Fruit fly (Drosophila melanogaster): ENCODE data around the gene CG8500.

Gene CG8500

DNA sequence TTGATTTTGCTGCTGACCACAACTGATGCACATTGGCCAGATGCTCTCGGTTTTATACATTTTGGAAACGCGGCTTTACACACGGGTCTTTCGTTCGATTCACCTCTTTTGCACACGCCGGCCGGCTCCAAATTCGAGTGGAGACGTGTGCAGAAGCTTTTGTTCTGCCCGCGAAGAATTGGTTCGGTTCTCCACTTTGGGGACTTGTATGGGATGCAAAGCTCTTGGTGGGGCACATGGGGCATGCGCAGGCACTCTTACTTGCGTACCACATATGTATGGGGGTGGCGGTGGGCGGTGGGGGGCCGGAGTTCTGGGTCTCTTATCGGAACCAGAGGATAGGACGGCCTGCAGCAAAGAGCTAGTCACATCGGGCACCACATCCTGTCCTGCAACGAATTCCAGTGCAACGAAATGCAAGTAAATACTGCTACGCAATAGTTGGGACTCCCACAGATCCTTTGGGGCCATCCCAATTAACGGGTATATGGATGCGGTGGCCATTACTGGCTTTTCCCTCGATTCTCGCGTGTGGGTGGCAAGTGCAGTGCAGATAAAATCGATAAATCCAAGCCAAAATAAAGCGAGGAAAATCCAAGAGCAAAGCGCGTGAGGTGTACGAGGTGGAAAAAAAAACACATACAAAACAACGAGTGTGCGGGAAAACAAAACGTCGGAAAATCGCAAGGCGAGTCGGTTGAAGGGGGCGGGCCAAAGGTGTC, at the start of gene CG8500, which contains the start of gene MtnA:
Gene CG8500, plus strand, starts transcription at position 313 of the 722 bp plus-strand sequence.
Gene MtnA, minus strand, starts transcription at position 30 of the 722 bp plus-strand sequence.
- TF ChIP-seq Ets98B (GFP tag; IDR thresholded peaks at IDR 0.05) = peak; percentile 11; the same call in 1 of the 2 replicates
- TF ChIP-seq CG34367 (tag; optimal IDR thresholded peaks at IDR 0.05) = no peak
- TF ChIP-seq CG4496 (GFP tag; IDR thresholded peaks at IDR 0.05) = peak; percentile 64; the same call in 2 of the 3 replicates

- TF ChIP-seq Pif1A (GFP tag; optimal IDR thresholded peaks at IDR 0.05) = no peak
- no peak for TF ChIP-seq EcR (GFP tag; optimal IDR thresholded peaks at IDR 0.05)
- no peak for TF ChIP-seq Pif1B (GFP tag; optimal IDR thresholded peaks at IDR 0.05)
- no peak for TF ChIP-seq rn (GFP tag; IDR thresholded peaks at IDR 0.05)
- TF ChIP-seq CG14655 (GFP tag; optimal IDR thresholded peaks at IDR 0.05) = no peak
- TF ChIP-seq fd96Ca (GFP tag; IDR thresholded peaks at IDR 0.05) = no peak
- no peak for TF ChIP-seq CG13204 (GFP tag; optimal IDR thresholded peaks at IDR 0.05)
- TF ChIP-seq CG4496 (GFP tag; IDR thresholded peaks at IDR 0.05) = no peak
- TF ChIP-seq CG9948 (tag; optimal IDR thresholded peaks at IDR 0.05) = no peak
- TF ChIP-seq CG10348 (GFP tag; IDR thresholded peaks at IDR 0.05) = no peak
- no peak for TF ChIP-seq Ets98B (GFP tag; IDR thresholded peaks at IDR 0.05)
Measured at dm6 chr3R:9735151-9735550, 49.3 kb upstream of the CG8500 start.

- no peak for TF ChIP-seq gl (tag; optimal IDR thresholded peaks at IDR 0.05)
- no peak for TF ChIP-seq CG34367 (tag; optimal IDR thresholded peaks at IDR 0.05)
- no peak for TF ChIP-seq CG12605 (GFP tag; IDR thresholded peaks at IDR 0.05)
Measured at dm6 chr3R:9739793-9740192, 44.7 kb upstream of the CG8500 start, which contains the start of gene side-VII. TSS of gene side-VII (minus strand) at chr3R:9739979.

dm6 chr3R:9740713-9741112, 43.7 kb upstream of the CG8500 start, which contains the start of gene Pnn:
TSS of gene Pnn (plus strand) at chr3R:9740899.
- TF ChIP-seq CG14655 (GFP tag; optimal IDR thresholded peaks at IDR 0.05) (no peak), CG13204 (GFP tag; optimal IDR thresholded peaks at IDR 0.05) (no peak), CG32121 (GFP tag; IDR thresholded peaks at IDR 0.05) (no peak), fd96Ca (GFP tag; IDR thresholded peaks at IDR 0.05) (no peak), CG8301 (tag; optimal IDR thresholded peaks at IDR 0.05) (no peak), Snoo (tag; optimal IDR thresholded peaks at IDR 0.05) (no peak), CG10348 (GFP tag; IDR thresholded peaks at IDR 0.05) (no peak), gl (tag; optimal IDR thresholded peaks at IDR 0.05) (no peak), CG8159 (tag; optimal IDR thresholded peaks at IDR 0.05) (no peak), rn (GFP tag; IDR thresholded peaks at IDR 0.05) (no peak), CG17806 (tag; optimal IDR thresholded peaks at IDR 0.05) (no peak), Pif1B (GFP tag; optimal IDR thresholded peaks at IDR 0.05) (no peak), Ets98B (GFP tag; IDR thresholded peaks at IDR 0.05) (no peak), Pif1A (GFP tag; optimal IDR thresholded peaks at IDR 0.05) (no peak)

dm6 chr3R:9743217-9743616, 41.2 kb upstream of the CG8500 start, which contains the start of gene CG31415:
TSS of gene CG31415 (plus strand) at chr3R:9743517.
- TF ChIP-seq rn (GFP tag; IDR thresholded peaks at IDR 0.05) (no peak), CG8301 (tag; optimal IDR thresholded peaks at IDR 0.05) (no peak), CG8159 (tag; optimal IDR thresholded peaks at IDR 0.05) (no peak), Pif1A (GFP tag; optimal IDR thresholded peaks at IDR 0.05) (no peak), CG32121 (GFP tag; IDR thresholded peaks at IDR 0.05) (no peak), D1 (tag; optimal IDR thresholded peaks at IDR 0.05) (no peak), CG17806 (tag; optimal IDR thresholded peaks at IDR 0.05) (no peak), CG10348 (GFP tag; IDR thresholded peaks at IDR 0.05) (no peak), CG14655 (GFP tag; optimal IDR thresholded peaks at IDR 0.05) (no peak), fd96Ca (GFP tag; IDR thresholded peaks at IDR 0.05) (no peak), Snoo (tag; optimal IDR thresholded peaks at IDR 0.05) (no peak), CG4496 (GFP tag; IDR thresholded peaks at IDR 0.05) (no peak), CG13204 (GFP tag; optimal IDR thresholded peaks at IDR 0.05) (no peak), Ets98B (GFP tag; IDR thresholded peaks at IDR 0.05) (no peak)

dm6 chr3R:9743995-9744394, 40.5 kb upstream of the CG8500 start:
- TF ChIP-seq rn (GFP tag; IDR thresholded peaks at IDR 0.05) (no peak), Snoo (tag; optimal IDR thresholded peaks at IDR 0.05) (no peak), CG17806 (tag; optimal IDR thresholded peaks at IDR 0.05) (no peak), CG4496 (GFP tag; IDR thresholded peaks at IDR 0.05) (no peak), CG8159 (tag; optimal IDR thresholded peaks at IDR 0.05) (no peak), fd96Ca (GFP tag; IDR thresholded peaks at IDR 0.05) (no peak), CG32121 (GFP tag; IDR thresholded peaks at IDR 0.05) (no peak)

DNA sequence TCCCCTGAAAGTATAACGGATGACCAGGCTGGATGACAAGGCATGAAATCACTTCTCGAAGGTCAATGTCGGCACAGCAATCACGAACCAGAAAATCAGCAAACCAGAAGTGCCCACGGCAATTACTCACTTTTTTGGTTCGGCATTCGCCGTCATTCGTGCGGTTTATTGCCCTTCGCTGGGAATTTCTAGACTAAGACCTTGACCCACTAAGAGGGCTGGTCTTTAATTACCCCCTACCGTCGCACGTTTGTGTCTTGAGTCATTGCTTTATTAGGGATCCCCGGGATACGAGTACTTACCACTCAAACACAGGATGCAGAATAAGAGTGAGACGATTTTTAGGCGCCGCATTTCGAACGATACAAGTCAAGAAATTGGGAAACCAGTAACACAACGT, 39.0 kb upstream of the CG8500 start:
- peak; percentile 76 for TF ChIP-seq EcR (GFP tag; optimal IDR thresholded peaks at IDR 0.05)
- no peak for TF ChIP-seq fd96Ca (GFP tag; IDR thresholded peaks at IDR 0.05)
- TF ChIP-seq CG12605 (GFP tag; IDR thresholded peaks at IDR 0.05) = no peak

Data from whole organism, pupa.